Fruit fly (Drosophila melanogaster): Measurements from ENCODE around the gene scf.

scf gene

DNA sequence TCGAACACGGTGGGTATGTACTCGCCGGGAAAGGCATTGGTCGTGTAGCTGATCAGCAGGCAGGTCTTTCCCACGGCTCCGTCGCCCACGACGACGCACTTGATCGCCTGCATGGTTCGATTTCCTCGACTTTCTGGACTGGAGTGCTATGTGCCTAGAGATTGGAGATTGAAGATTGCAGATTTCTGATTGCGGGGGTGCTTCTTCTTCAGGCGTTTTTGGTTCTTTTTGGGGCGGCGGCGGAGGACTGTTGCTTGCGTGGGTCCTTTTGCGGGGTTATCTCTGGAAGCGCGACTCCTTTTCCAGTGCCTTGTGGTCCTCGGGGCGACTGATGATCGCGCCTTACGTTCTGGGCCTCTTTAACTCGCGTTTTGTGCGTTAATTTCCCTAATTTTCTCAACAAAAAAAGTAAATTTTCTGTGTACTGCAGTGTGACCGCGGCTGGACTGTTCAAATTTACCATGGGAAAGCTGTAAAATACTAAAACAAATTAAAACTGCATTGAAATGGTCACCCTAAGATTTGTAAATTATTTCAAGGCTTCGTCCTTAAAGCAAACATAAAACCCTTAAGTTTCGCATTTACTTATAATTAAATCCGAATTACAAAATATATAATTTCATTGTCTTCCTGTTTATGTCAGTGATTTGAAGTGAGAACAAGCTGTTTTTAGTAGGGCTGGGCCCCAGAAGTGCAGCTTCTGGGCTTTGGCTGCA is 3.9 kb downstream of the scf start, which contains the start of the genes Rac1 and Acat2 (continued):
- TF ChIP-seq slbo (GFP tag; IDR thresholded peaks at IDR 0.05): no peak
- TF ChIP-seq jigr1 (GFP tag; IDR thresholded peaks at IDR 0.05): no peak
- no peak for TF ChIP-seq nau (GFP tag; optimal IDR thresholded peaks at IDR 0.05)
- TF ChIP-seq unpg (GFP tag; optimal IDR thresholded peaks at IDR 0.05): no peak
- peak; percentile 53 for TF ChIP-seq phol (tag; optimal IDR thresholded peaks at IDR 0.05)
- TF ChIP-seq Hr51 (GFP tag; optimal IDR thresholded peaks at IDR 0.05): no peak
- TF ChIP-seq Meics (GFP tag; optimal IDR thresholded peaks at IDR 0.05): no peak
- no peak for TF ChIP-seq HLH54F (GFP tag; optimal IDR thresholded peaks at IDR 0.05)
- no peak for TF ChIP-seq Awh (GFP tag; IDR thresholded peaks at IDR 0.05)
- peak; percentile 25 for TF ChIP-seq CG33557 (GFP tag; optimal IDR thresholded peaks at IDR 0.05)
- no peak for TF ChIP-seq Max (GFP tag; optimal IDR thresholded peaks at IDR 0.05)
- TF ChIP-seq bsh (GFP tag; optimal IDR thresholded peaks at IDR 0.05): no peak
- peak; percentile 38; the same call in 1 of the 3 replicates for TF ChIP-seq knrl (GFP tag; IDR thresholded peaks at IDR 0.05; ENCODE audit: partially characterized antibody)
- no peak for TF ChIP-seq Mad (GFP tag; optimal IDR thresholded peaks at IDR 0.05)
- peak; percentile 18 for TF ChIP-seq sd (tag; optimal IDR thresholded peaks at IDR 0.05)
- peak; percentile 60 for TF ChIP-seq Ets97D (GFP tag; optimal IDR thresholded peaks at IDR 0.05)
- TF ChIP-seq crol (GFP tag; IDR thresholded peaks at IDR 0.05): no peak
- TF ChIP-seq chif (GFP tag; optimal IDR thresholded peaks at IDR 0.05): peak in 1 of 2 experiments; percentile 12
- TF ChIP-seq CG32532 (GFP tag; IDR thresholded peaks at IDR 0.05): no peak
- TF ChIP-seq mld (GFP tag; IDR thresholded peaks at IDR 0.05; ENCODE audit: partially characterized antibody): no peak
- TF ChIP-seq nmo (GFP tag; optimal IDR thresholded peaks at IDR 0.05): peak; percentile 74
- no peak for TF ChIP-seq CG4282 (GFP tag; optimal IDR thresholded peaks at IDR 0.05)
- no peak for TF ChIP-seq CG12236 (GFP tag; optimal IDR thresholded peaks at IDR 0.05)
- TF ChIP-seq CG16813 (GFP tag; IDR thresholded peaks at IDR 0.05; ENCODE audit: partially characterized antibody): no peak
- no peak for TF ChIP-seq gsb-n (tag; optimal IDR thresholded peaks at IDR 0.05)
- no peak for TF ChIP-seq CG1602 (GFP tag; optimal IDR thresholded peaks at IDR 0.05)
- no peak for TF ChIP-seq CG2875 (GFP tag; optimal IDR thresholded peaks at IDR 0.05)
- TF ChIP-seq zf30C (GFP tag; optimal IDR thresholded peaks at IDR 0.05): peak; percentile 20
- no peak for TF ChIP-seq danr (GFP tag; IDR thresholded peaks at IDR 0.05)
- TF ChIP-seq Mes4 (GFP tag; optimal IDR thresholded peaks at IDR 0.05): peak; percentile 13
- TF ChIP-seq Eip74EF (GFP tag; optimal IDR thresholded peaks at IDR 0.05): no peak
- no peak for TF ChIP-seq CG11085 (GFP tag; IDR thresholded peaks at IDR 0.05)
- peak in 1 of 3 experiments; percentile 9 for TF ChIP-seq lola (GFP tag; optimal IDR thresholded peaks at IDR 0.05)
- TF ChIP-seq seq (GFP tag; IDR thresholded peaks at IDR 0.05): no peak
- no peak for TF ChIP-seq Aef1 (GFP tag; IDR thresholded peaks at IDR 0.05)
- no peak for TF ChIP-seq z (GFP tag; IDR thresholded peaks at IDR 0.05)
- TF ChIP-seq CG3407 (GFP tag; optimal IDR thresholded peaks at IDR 0.05): no peak
- TF ChIP-seq CG18262 (tag; optimal IDR thresholded peaks at IDR 0.05): peak; percentile 16
- 0 out of 3 replicates have a peak, but pooled peaks have one; percentile 21 for TF ChIP-seq CG14860 (GFP tag; IDR thresholded peaks at IDR 0.05; ENCODE audit: partially characterized antibody)
- TF ChIP-seq D (optimal IDR thresholded peaks at IDR 0.05): no peak
- TF ChIP-seq D (GFP tag; optimal IDR thresholded peaks at IDR 0.05): no peak
- TF ChIP-seq CG10543 (GFP tag; optimal IDR thresholded peaks at IDR 0.05): no peak
- no peak for TF ChIP-seq Rx (GFP tag; IDR thresholded peaks at IDR 0.05)
- no peak for TF ChIP-seq peb (GFP tag; IDR thresholded peaks at IDR 0.05)
- TF ChIP-seq CG8388 (GFP tag; optimal IDR thresholded peaks at IDR 0.05): no peak
- TF ChIP-seq CG17328 (GFP tag; IDR thresholded peaks at IDR 0.05): 0 out of 2 replicates have a peak, but pooled peaks have one; percentile 30
- TF ChIP-seq CG8924 (tag; optimal IDR thresholded peaks at IDR 0.05): peak; percentile 31
- no peak for TF ChIP-seq Bteb2 (GFP tag; optimal IDR thresholded peaks at IDR 0.05)
